Worm (Caenorhabditis elegans) whole organism, L4 larva: ENCODE measurements around the gene H25K10.2.
"Not testable (repeated sequence)": the region's sequence is repeated elsewhere in the genome, so short reads cannot be mapped to it uniquely, and the experiment has no call there.

Source experiments
- dve-1 ChIP-seq: sonication (generic microtip); optimal IDR thresholded peaks from 2 replicates; lab custom pipeline; 2017; ENCODE audit warnings: antibody characterized with exemption, mild to moderate bottlenecking, missing genetic modification characterization, missing compliant biosample characterization; ENCODE audit not compliant: insufficient read depth
- nhr-41 ChIP-seq: fragments of 200-800 bp; sonication (Bioruptor generic); IDR thresholded peaks from 2 replicates; pipeline ENCODE4 v1.3.6; 2022; ENCODE audit warnings: missing genetic modification reagents, missing genetic modification characterization, missing compliant biosample characterization

DNA sequence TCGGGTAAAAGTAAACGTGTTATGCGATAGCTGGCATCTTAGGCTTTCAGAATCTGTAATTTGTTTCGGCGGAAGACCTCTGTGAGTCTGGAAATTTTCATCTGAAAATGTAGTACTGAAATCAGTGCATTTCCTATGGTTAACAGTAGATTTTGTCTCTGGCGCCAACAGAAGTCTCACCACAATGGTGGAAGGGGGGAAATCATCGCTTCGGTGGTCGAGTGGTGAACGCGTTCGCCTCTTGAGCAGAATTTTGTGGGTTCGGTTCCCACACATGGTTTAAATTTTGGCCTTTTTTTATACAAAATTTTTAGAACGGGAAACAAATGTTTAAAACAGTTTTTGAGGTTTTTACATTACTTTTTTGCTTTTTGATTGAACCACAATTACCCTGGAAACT, 49.4 kb upstream of the H25K10.2 start:
- TF ChIP-seq nhr-41 (GFP tag; lab: Robert Waterston, UW); dve-1 (tag; lab: Kevin White, UChicago): not testable (repeated sequence)
